Fruit fly (Drosophila melanogaster) ovary, adult (tissue): ENCODE data around the gene dysf.
A peak's percentile ranks its signal among the peaks of the same experiment; 100 is the strongest.

Experiments used
- CG17801 ChIP-seq: fragments of 200-800 bp; optimal IDR thresholded peaks from 2 replicates; lab custom pipeline; 2019; ENCODE audit warnings: missing biosample characterization, mild to moderate bottlenecking, missing genetic modification characterization, moderate library complexity; ENCODE audit not compliant: partially characterized antibody

Gene dysf

dm6 chr3R:26056381-26056780 is 42.1 kb downstream of the dysf start, which contains the start of the genes Sld5 and CG14543:
Gene Sld5, minus strand, starts transcription at chr3R:26056547.
Gene CG14543, plus strand, starts transcription at chr3R:26056630.
- TF ChIP-seq CG17801 (GFP tag; lab: Kevin White, UChicago) = peak; percentile 8

dm6 chr3R:26055214-26055632 is 43.3 kb downstream of the dysf start, which contains the start of gene Cmpk:
Gene Cmpk, minus strand, starts transcription at chr3R:26055438.
- peak; percentile 85 for TF ChIP-seq CG17801 (GFP tag; lab: Kevin White, UChicago)

- TF ChIP-seq CG17801 (GFP tag; lab: Kevin White, UChicago) = no peak
These were observed 46.2 kb downstream of the dysf start, which contains the start of the genes Exo84 and Vps2 for dm6 chr3R:26052150-26052908. Gene Exo84, minus strand, starts transcription at chr3R:26052257. Gene Vps2, plus strand, starts transcription at chr3R:26052821.

dm6 chr3R:26042131-26042885 is 56.2 kb downstream of the dysf start:
- peak; percentile 86 for TF ChIP-seq CG17801 (GFP tag; lab: Kevin White, UChicago)

- no peak for TF ChIP-seq CG17801 (GFP tag; lab: Kevin White, UChicago)
These were observed 57.0 kb downstream of the dysf start, which contains the start of gene gro for dm6 chr3R:26041417-26042101. Gene gro, plus strand, starts transcription at chr3R:26041736.

dm6 chr3R:26039793-26040335 is 58.6 kb downstream of the dysf start:
- no peak for TF ChIP-seq CG17801 (GFP tag; lab: Kevin White, UChicago)

- no peak for TF ChIP-seq CG17801 (GFP tag; lab: Kevin White, UChicago)
These were observed 60.6 kb downstream of the dysf start for dm6 chr3R:26037899-26038298.

dm6 chr3R:26036153-26037144 is 62.1 kb downstream of the dysf start:
- TF ChIP-seq CG17801 (GFP tag; lab: Kevin White, UChicago) = no peak

- TF ChIP-seq CG17801 (GFP tag; lab: Kevin White, UChicago) = no peak
These were observed 63.2 kb downstream of the dysf start for dm6 chr3R:26035369-26035656.

- TF ChIP-seq CG17801 (GFP tag; lab: Kevin White, UChicago) = no peak
These were observed 63.7 kb downstream of the dysf start for dm6 chr3R:26034643-26035368.

dm6 chr3R:26032611-26033001 is 65.9 kb downstream of the dysf start:
- TF ChIP-seq CG17801 (GFP tag; lab: Kevin White, UChicago) = no peak

dm6 chr3R:26031968-26032610 is 66.4 kb downstream of the dysf start:
- no peak for TF ChIP-seq CG17801 (GFP tag; lab: Kevin White, UChicago)

dm6 chr3R:26030562-26030961 is 67.9 kb downstream of the dysf start:
- TF ChIP-seq CG17801 (GFP tag; lab: Kevin White, UChicago) = no peak
